Fruit fly (Drosophila melanogaster) whole organism, wandering third instar larva: Measurements from ENCODE around the gene CG14400.

ENCODE experiments used
- HLH106 ChIP-seq: fragments of 200-800 bp; optimal IDR thresholded peaks from 3 replicates; lab custom pipeline; 2019; ENCODE audit warnings: missing biosample characterization, mild to moderate bottlenecking, missing genetic modification characterization, moderate library complexity
- Hr78 ChIP-seq: fragments of >200 bp; optimal IDR thresholded peaks from 2 replicates; lab custom pipeline; 2017; ENCODE audit warnings: missing biosample characterization, missing genetic modification characterization
- Hr83 ChIP-seq: fragments of 200-300 bp; sonication (Bioruptor generic); optimal IDR thresholded peaks from 2 replicates; lab custom pipeline; 2016; ENCODE audit warnings: missing biosample characterization, mild to moderate bottlenecking, missing genetic modification characterization, moderate library complexity; ENCODE audit not compliant: poor library complexity, severe bottlenecking
- N ChIP-seq: fragments of >200 bp; optimal IDR thresholded peaks from 2 replicates; lab custom pipeline; 2018; ENCODE audit warnings: missing biosample characterization, missing external identifiers, missing genetic modification characterization
- OdsH ChIP-seq: fragments of 200-800 bp; sonication (Bioruptor generic); optimal IDR thresholded peaks from 2 replicates; lab custom pipeline; 2016; ENCODE audit warnings: missing biosample characterization, mild to moderate bottlenecking, missing genetic modification characterization
- Sp1 ChIP-seq: fragments of 200-800 bp; sonication (Bioruptor generic); optimal IDR thresholded peaks from 3 replicates; lab custom pipeline; 2019; ENCODE audit warnings: missing biosample characterization, mild to moderate bottlenecking, missing genetic modification characterization, moderate library complexity
- br ChIP-seq: fragments of 200-800 bp; sonication (Bioruptor generic); optimal IDR thresholded peaks from 2 replicates; lab custom pipeline; 2016; ENCODE audit warnings: missing biosample characterization, missing genetic modification characterization
- brk ChIP-seq: fragments of 200-800 bp; sonication (Bioruptor generic); optimal IDR thresholded peaks from 2 replicates; lab custom pipeline; 2016; ENCODE audit warnings: missing biosample characterization, mild to moderate bottlenecking, missing genetic modification characterization
- lola ChIP-seq: fragments of >200 bp; optimal IDR thresholded peaks from 2 replicates; lab custom pipeline; 2017; ENCODE audit warnings: missing biosample characterization, missing genetic modification characterization
- pan ChIP-seq: fragments of >200 bp; optimal IDR thresholded peaks from 2 replicates; lab custom pipeline; 2017
- psq ChIP-seq: fragments of 200-800 bp; sonication (Bioruptor generic); optimal IDR thresholded peaks from 3 replicates; lab custom pipeline; 2017; ENCODE audit warnings: missing biosample characterization, mild to moderate bottlenecking, missing genetic modification characterization, moderate library complexity
- sv ChIP-seq: fragments of 200-800 bp; sonication (Bioruptor generic); optimal IDR thresholded peaks from 3 replicates; lab custom pipeline; 2016; ENCODE audit warnings: missing biosample characterization, missing genetic modification characterization
- usp ChIP-seq: fragments of >200 bp; optimal IDR thresholded peaks from 2 replicates; lab custom pipeline; 2017; ENCODE audit warnings: missing biosample characterization, missing genetic modification characterization

dm6 chr2L:20851592-20851991 is 6.1 kb downstream of the CG14400 start:
- no peak for TF ChIP-seq N (GFP tag; lab: Kevin White, UChicago)
- TF ChIP-seq usp: no peak
- no peak for TF ChIP-seq Hr78 (GFP tag; lab: Kevin White, UChicago)
- no peak for TF ChIP-seq lola (GFP tag; lab: Kevin White, UChicago)
- TF ChIP-seq HLH106 (tag; lab: Kevin White, UChicago): no peak
- TF ChIP-seq sv (GFP tag; lab: Kevin White, UChicago): no peak
- TF ChIP-seq psq (GFP tag; lab: Kevin White, UChicago): no peak
- TF ChIP-seq Sp1 (GFP tag; lab: Kevin White, UChicago): no peak
- no peak for TF ChIP-seq pan
- TF ChIP-seq OdsH (GFP tag; lab: Kevin White, UChicago): no peak
- no peak for TF ChIP-seq brk (GFP tag; lab: Kevin White, UChicago)
- TF ChIP-seq br (GFP tag; lab: Kevin White, UChicago): no peak
- no peak for TF ChIP-seq Hr83 (GFP tag; lab: Kevin White, UChicago)
